Fruit fly (Drosophila melanogaster) whole organism, pupa: ENCODE data around the gene CG8036.

ENCODE experiments used
- CG10348 ChIP-seq: fragments of 200-800 bp; sonication (Bioruptor generic); IDR thresholded peaks from 2 replicates; pipeline ENCODE4 v1.3.6; 2022; ENCODE audit warnings: missing biosample characterization, missing genetic modification characterization
- CG12605 ChIP-seq: fragments of 200-800 bp; sonication (Bioruptor generic); IDR thresholded peaks from 2 replicates; pipeline ENCODE4 v1.3.6; 2022; ENCODE audit warnings: missing biosample characterization, missing genetic modification characterization
- CG13204 ChIP-seq: fragments of 200-800 bp; sonication (Bioruptor generic); optimal IDR thresholded peaks from 2 replicates; lab custom pipeline; 2018; ENCODE audit warnings: missing biosample characterization, mild to moderate bottlenecking, missing genetic modification characterization, moderate library complexity
- CG14655 ChIP-seq: fragments of 200-800 bp; sonication (Bioruptor generic); optimal IDR thresholded peaks from 3 replicates; lab custom pipeline; 2017; ENCODE audit warnings: mild to moderate bottlenecking, missing biosample characterization, missing genetic modification reagents, missing genetic modification characterization
- CG15710 ChIP-seq: fragments of 200-800 bp; sonication (Bioruptor generic); optimal IDR thresholded peaks from 2 replicates; lab custom pipeline; 2018; ENCODE audit warnings: missing biosample characterization, mild to moderate bottlenecking, missing genetic modification characterization, moderate library complexity
- CG17806 ChIP-seq: fragments of 200-800 bp; sonication (Bioruptor generic); optimal IDR thresholded peaks from 2 replicates; lab custom pipeline; 2018; ENCODE audit warnings: missing biosample characterization, mild to moderate bottlenecking, missing genetic modification characterization, moderate library complexity
- CG32121 ChIP-seq: fragments of 200-800 bp; sonication (Bioruptor generic); IDR thresholded peaks from 2 replicates; pipeline ENCODE4 v1.3.6; 2022; ENCODE audit warnings: missing biosample characterization, missing genetic modification characterization
- CG34367 ChIP-seq: fragments of 200-800 bp; sonication (Bioruptor generic); optimal IDR thresholded peaks from 2 replicates; lab custom pipeline; 2018; ENCODE audit warnings: missing biosample characterization, mild to moderate bottlenecking, missing genetic modification characterization
- CG4496 ChIP-seq: fragments of 200-800 bp; sonication (Bioruptor generic); IDR thresholded peaks from 3 replicates; pipeline ENCODE4 v1.3.6; 2022; ENCODE audit warnings: missing biosample characterization, missing genetic modification characterization
- CG8159 ChIP-seq: fragments of 200-800 bp; sonication (Bioruptor generic); optimal IDR thresholded peaks from 3 replicates; lab custom pipeline; 2018; ENCODE audit warnings: missing biosample characterization, mild to moderate bottlenecking, missing genetic modification characterization, moderate library complexity
- CG8301 ChIP-seq: fragments of 200-800 bp; sonication (Bioruptor generic); optimal IDR thresholded peaks from 2 replicates; lab custom pipeline; 2018; ENCODE audit warnings: missing biosample characterization, mild to moderate bottlenecking, missing genetic modification characterization
- CG9948 ChIP-seq: fragments of 200-800 bp; sonication (Bioruptor generic); optimal IDR thresholded peaks from 2 replicates; lab custom pipeline; 2018; ENCODE audit warnings: missing biosample characterization, mild to moderate bottlenecking, missing genetic modification characterization, moderate library complexity
- D1 ChIP-seq: fragments of 200-800 bp; sonication (Bioruptor generic); optimal IDR thresholded peaks from 2 replicates; lab custom pipeline; 2018; ENCODE audit warnings: missing biosample characterization, mild to moderate bottlenecking, missing genetic modification characterization, moderate library complexity
- EcR ChIP-seq: fragments of 200-800 bp; sonication (Bioruptor generic); optimal IDR thresholded peaks from 3 replicates; lab custom pipeline; 2019; ENCODE audit warnings: missing biosample characterization, missing genetic modification characterization, mild to moderate bottlenecking, moderate library complexity, missing genetic modification reagents
- Ets98B ChIP-seq: fragments of 200-800 bp; sonication (Bioruptor generic); IDR thresholded peaks from 2 replicates; pipeline ENCODE4 v1.3.6; 2022; ENCODE audit warnings: missing biosample characterization, missing genetic modification characterization
- Pif1A ChIP-seq: fragments of 200-800 bp; sonication (Bioruptor generic); optimal IDR thresholded peaks from 3 replicates; lab custom pipeline; 2016; ENCODE audit warnings: missing biosample characterization, missing genetic modification characterization
- Pif1B ChIP-seq: fragments of 200-800 bp; sonication (Bioruptor generic); optimal IDR thresholded peaks from 3 replicates; lab custom pipeline; 2016; ENCODE audit warnings: missing biosample characterization, missing genetic modification characterization
- Snoo ChIP-seq: fragments of 200-800 bp; sonication (Bioruptor generic); optimal IDR thresholded peaks from 3 replicates; lab custom pipeline; 2017; ENCODE audit warnings: missing biosample characterization, mild to moderate bottlenecking, missing genetic modification characterization, inconsistent platforms
- fd96Ca ChIP-seq: fragments of 200-800 bp; sonication (Bioruptor generic); IDR thresholded peaks from 3 replicates; pipeline ENCODE4 v1.3.6; 2022; ENCODE audit warnings: missing biosample characterization, missing genetic modification characterization
- gl ChIP-seq: fragments of 200-800 bp; sonication (Bioruptor generic); optimal IDR thresholded peaks from 2 replicates; lab custom pipeline; 2018; ENCODE audit warnings: missing biosample characterization, mild to moderate bottlenecking, missing genetic modification characterization
- rn ChIP-seq: fragments of 200-800 bp; sonication (Bioruptor generic); IDR thresholded peaks from 2 replicates; pipeline ENCODE4 v1.3.6; 2022; ENCODE audit warnings: missing biosample characterization, missing genetic modification characterization

Gene CG8036

dm6 chr3R:8659200-8659897 lies 8.3 kb upstream of the CG8036 start:
- peak; percentile 53 for TF ChIP-seq Pif1A (GFP tag; lab: Kevin White, UChicago)
- TF ChIP-seq CG32121 (GFP tag; lab: Robert Waterston, UW) = peak; percentile 75
- peak; percentile 40 for TF ChIP-seq CG17806 (tag; lab: Kevin White, UChicago)
- no peak for TF ChIP-seq CG13204 (GFP tag; lab: Kevin White, UChicago)
- TF ChIP-seq rn = peak; percentile 34; the same call in 1 of the 2 replicates
- peak; percentile 54 for TF ChIP-seq CG8301 (tag; lab: Kevin White, UChicago)
- peak; percentile 81 for TF ChIP-seq CG4496 (GFP tag; lab: Robert Waterston, UW)
- peak; percentile 30 for TF ChIP-seq CG9948
- TF ChIP-seq Pif1B (GFP tag; lab: Kevin White, UChicago) = peak; percentile 48
- peak; percentile 50 for TF ChIP-seq CG15710 (tag; lab: Kevin White, UChicago)
- no peak for TF ChIP-seq CG10348 (GFP tag; lab: Robert Waterston, UW)
- TF ChIP-seq CG34367 (tag; lab: Kevin White, UChicago) = peak; percentile 16
- TF ChIP-seq D1 (tag; lab: Kevin White, UChicago) = no peak
- TF ChIP-seq gl = peak; percentile 36
- peak; percentile 49 for TF ChIP-seq Snoo (tag; lab: Kevin White, UChicago)
- TF ChIP-seq CG14655 (GFP tag; lab: Kevin White, UChicago) = peak; percentile 69
- no peak; the same call in 1 of the 2 replicates for TF ChIP-seq CG12605 (GFP tag; lab: Robert Waterston, UW)
- peak; percentile 65 for TF ChIP-seq CG8159
- TF ChIP-seq fd96Ca = no peak
- peak; percentile 77 for TF ChIP-seq Ets98B (GFP tag; lab: Robert Waterston, UW)
- peak; percentile 59 for TF ChIP-seq EcR (GFP tag; lab: Kevin White, UChicago)

- TF ChIP-seq CG34367 (tag; lab: Kevin White, UChicago) (peak; percentile 4), Ets98B (GFP tag; lab: Robert Waterston, UW) (peak; percentile 32), CG8301 (tag; lab: Kevin White, UChicago) (no peak), CG32121 (GFP tag; lab: Robert Waterston, UW) (peak; percentile 8; the same call in 1 of the 2 replicates), CG4496 (GFP tag; lab: Robert Waterston, UW) (peak; percentile 66; the same call in 2 of the 3 replicates)
- TF ChIP-seq, all 21 proteins: peak for 4
Measured at dm6 chr3R:8659907-8660660, 7.6 kb upstream of the CG8036 start.

dm6 chr3R:8660661-8661060 lies 7.0 kb upstream of the CG8036 start, which contains the start of gene bel:
Gene bel (minus strand): TSS chr3R:8660761.
- TF ChIP-seq CG13204 (GFP tag; lab: Kevin White, UChicago) (no peak), CG17806 (tag; lab: Kevin White, UChicago) (no peak), EcR (GFP tag; lab: Kevin White, UChicago) (no peak), rn (no peak), CG14655 (GFP tag; lab: Kevin White, UChicago) (no peak), CG8301 (tag; lab: Kevin White, UChicago) (no peak), CG8159 (no peak), gl (no peak), CG9948 (no peak), Snoo (tag; lab: Kevin White, UChicago) (no peak), CG12605 (GFP tag; lab: Robert Waterston, UW) (no peak), Pif1A (GFP tag; lab: Kevin White, UChicago) (no peak), Ets98B (GFP tag; lab: Robert Waterston, UW) (no peak), CG4496 (GFP tag; lab: Robert Waterston, UW) (no peak), fd96Ca (no peak), CG10348 (GFP tag; lab: Robert Waterston, UW) (no peak), D1 (tag; lab: Kevin White, UChicago) (no peak)

- peak; percentile 5 for TF ChIP-seq CG14655 (GFP tag; lab: Kevin White, UChicago)
- no peak for TF ChIP-seq CG8301 (tag; lab: Kevin White, UChicago)
- peak; percentile 34; the same call in 1 of the 3 replicates for TF ChIP-seq fd96Ca
- TF ChIP-seq CG15710 (tag; lab: Kevin White, UChicago) = peak; percentile 27
- no peak for TF ChIP-seq D1 (tag; lab: Kevin White, UChicago)
Measured at dm6 chr3R:8663668-8664283, 3.9 kb upstream of the CG8036 start, which contains the start of gene CG8032. Gene CG8032 (plus strand): TSS chr3R:8664115.

dm6 chr3R:8664699-8665340 lies 2.8 kb upstream of the CG8036 start:
- no peak for TF ChIP-seq CG14655 (GFP tag; lab: Kevin White, UChicago)
- no peak for TF ChIP-seq Pif1A (GFP tag; lab: Kevin White, UChicago)
- no peak for TF ChIP-seq fd96Ca
- no peak for TF ChIP-seq Snoo (tag; lab: Kevin White, UChicago)
- no peak for TF ChIP-seq Pif1B (GFP tag; lab: Kevin White, UChicago)
- TF ChIP-seq EcR (GFP tag; lab: Kevin White, UChicago) = no peak
- TF ChIP-seq CG4496 (GFP tag; lab: Robert Waterston, UW) = no peak
- no peak for TF ChIP-seq gl
- TF ChIP-seq, all 21 proteins: peak for 0
